Worm (Caenorhabditis elegans) whole organism, L4/young adult: ENCODE results near the gene Y54G11A.3.

Source experiments
- dao-5 ChIP-seq: sonication (generic microtip); optimal IDR thresholded peaks from 2 replicates; lab custom pipeline; 2016; ENCODE audit warnings: missing genotype, missing genetic modification characterization, moderate library complexity, missing compliant biosample characterization
- him-1 ChIP-seq: sonication (generic microtip); optimal IDR thresholded peaks from 2 replicates; lab custom pipeline; 2016; ENCODE audit warnings: missing genotype, missing genetic modification reagents, missing genetic modification characterization, missing compliant biosample characterization

DNA sequence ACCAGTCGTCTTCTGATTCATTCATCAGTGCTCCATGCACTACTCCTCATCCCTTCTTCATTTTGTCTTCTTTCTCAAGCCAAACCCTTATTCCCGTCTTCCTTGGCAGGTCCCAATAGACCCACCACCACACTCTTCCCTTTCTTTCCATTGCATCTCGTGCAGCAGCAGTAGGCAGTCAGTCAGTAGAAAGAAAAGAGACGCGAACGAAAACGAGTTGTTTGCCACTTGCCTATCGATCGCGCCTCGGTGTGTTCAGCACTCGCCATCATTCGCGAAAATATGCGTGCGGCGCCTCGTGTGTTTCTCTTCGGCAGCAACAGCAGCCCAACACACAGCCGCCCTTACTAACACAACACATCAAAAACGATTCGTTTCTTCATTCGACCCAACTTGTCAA is 26.9 kb upstream of the Y54G11A.3 start:
- no peak for TF ChIP-seq him-1 (tag; lab: Kevin White, UChicago)
- no peak for TF ChIP-seq dao-5
